Worm (Caenorhabditis elegans) whole organism, L4 larva: Measurements from ENCODE around the gene srbc-75.
A peak's percentile ranks its signal among the peaks of the same experiment; 100 is the strongest.

Experiments
- D1046.2 ChIP-seq: fragments of 200-800 bp; sonication (Bioruptor generic); IDR thresholded peaks from 2 replicates; pipeline ENCODE4 v1.3.6; 2022; ENCODE audit warnings: missing genetic modification characterization, missing compliant biosample characterization
- F26F4.8 ChIP-seq: fragments of 200-800 bp; sonication (Bioruptor generic); conservative IDR thresholded peaks from 2 replicates; pipeline ENCODE4 v1.3.6; 2022; ENCODE audit warnings: missing genetic modification characterization, missing compliant biosample characterization
- F37D6.2 ChIP-seq: sonication (generic microtip); optimal IDR thresholded peaks from 2 replicates; lab custom pipeline; 2016; ENCODE audit warnings: mild to moderate bottlenecking, missing genetic modification characterization, missing compliant biosample characterization
- F44E2.7 ChIP-seq: fragments of 200-800 bp; sonication (Bioruptor generic); IDR thresholded peaks from 2 replicates; pipeline ENCODE4 v2.1.2; 2022; ENCODE audit warnings: missing genetic modification characterization, missing compliant biosample characterization
- Y75B8A.6 ChIP-seq: fragments of 200-800 bp; sonication (Bioruptor generic); IDR thresholded peaks from 2 replicates; pipeline ENCODE4 v1.3.6; 2022; ENCODE audit warnings: missing genetic modification reagents, missing genetic modification characterization, missing compliant biosample characterization
- ZK337.2 ChIP-seq: fragments of 200-800 bp; sonication (Bioruptor generic); IDR thresholded peaks from 2 replicates; pipeline ENCODE4 v1.3.6; 2022; ENCODE audit warnings: missing genetic modification reagents, missing genetic modification characterization, missing compliant biosample characterization
- aly-2 ChIP-seq: sonication (generic microtip); optimal IDR thresholded peaks from 2 replicates; lab custom pipeline; 2018; ENCODE audit warnings: missing biosample characterization, missing genetic modification characterization
- arid-1 ChIP-seq: fragments of 200-800 bp; sonication (Bioruptor generic); conservative IDR thresholded peaks from 2 replicates; pipeline ENCODE4 v1.3.6; 2022; ENCODE audit warnings: missing genetic modification reagents, missing genetic modification characterization, missing compliant biosample characterization
- ceh-28 ChIP-seq: fragments of 150-350 bp; optimal IDR thresholded peaks from 2 replicates; lab custom pipeline; 2014; ENCODE audit warnings: missing biosample characterization, missing genetic modification reagents, missing genetic modification characterization
- ceh-44 ChIP-seq: fragments of 200-800 bp; sonication (Bioruptor generic); IDR thresholded peaks from 2 replicates; pipeline ENCODE4 v1.3.6; 2022; ENCODE audit warnings: missing genetic modification reagents, missing genetic modification characterization, missing compliant biosample characterization
- ceh-62 ChIP-seq: sonication (generic microtip); optimal IDR thresholded peaks from 2 replicates; lab custom pipeline; 2017; ENCODE audit warnings: missing biosample characterization, missing genetic modification characterization
- ceh-82 ChIP-seq: sonication (generic microtip); optimal IDR thresholded peaks from 2 replicates; lab custom pipeline; 2017; ENCODE audit warnings: missing biosample characterization, missing genetic modification characterization
- daf-8 ChIP-seq: fragments of 200-800 bp; sonication (Bioruptor generic); IDR thresholded peaks from 2 replicates; pipeline ENCODE4 v1.3.6; 2022; ENCODE audit warnings: missing genetic modification characterization, missing compliant biosample characterization
- dmd-6 ChIP-seq: fragments of 200-800 bp; sonication (Bioruptor generic); IDR thresholded peaks from 2 replicates; pipeline ENCODE4 v1.3.6; 2022; ENCODE audit warnings: missing genetic modification reagents, missing genetic modification characterization, missing compliant biosample characterization
- fkh-10 ChIP-seq: fragments of 150-350 bp; optimal IDR thresholded peaks from 2 replicates; lab custom pipeline; 2014; ENCODE audit warnings: missing biosample characterization, missing genetic modification reagents, missing genetic modification characterization
- fos-1 ChIP-seq: fragments of 150-350 bp; optimal IDR thresholded peaks from 2 replicates; lab custom pipeline; 2014; ENCODE audit warnings: missing biosample characterization, missing genetic modification characterization
- jun-1 ChIP-seq: fragments of 150-350 bp; optimal IDR thresholded peaks from 2 replicates; lab custom pipeline; 2014; ENCODE audit warnings: missing biosample characterization, missing genetic modification reagents, missing genetic modification characterization
- lin-13 ChIP-seq: fragments of 150-350 bp; optimal IDR thresholded peaks from 2 replicates; lab custom pipeline; 2014; ENCODE audit warnings: missing biosample characterization, missing genetic modification reagents, missing genetic modification characterization
- lin-39 ChIP-seq: fragments of 150-350 bp; optimal IDR thresholded peaks from 2 replicates; lab custom pipeline; 2014; ENCODE audit warnings: missing biosample characterization, missing genetic modification reagents, missing genetic modification characterization
- lir-3 ChIP-seq: sonication (generic microtip); optimal IDR thresholded peaks from 2 replicates; lab custom pipeline; 2016; ENCODE audit warnings: mild to moderate bottlenecking, missing genetic modification characterization, missing compliant biosample characterization
- madf-5 ChIP-seq, 2 experiments: fragments of 200-800 bp; sonication (Bioruptor generic); IDR thresholded peaks; 2 replicates each; pipeline ENCODE4 v1.3.6; 2022; ENCODE audit warnings: missing compliant biosample characterization in 2 of 2, missing genetic modification characterization in 2 of 2
- mdl-1 ChIP-seq, 2 experiments: fragments of 150-350 bp in 1 of 2; sonication (generic microtip) in 1 of 2; optimal IDR thresholded peaks; 2 replicates each; lab custom pipeline; 2014 to 2017; ENCODE audit warnings: missing biosample characterization in 2 of 2, missing genetic modification characterization in 2 of 2
- mes-2 ChIP-seq: sonication (generic microtip); optimal IDR thresholded peaks from 2 replicates; lab custom pipeline; 2016; ENCODE audit warnings: missing genotype, mild to moderate bottlenecking, missing genetic modification characterization, missing compliant biosample characterization; ENCODE audit not compliant: poor library complexity, severe bottlenecking
- nhr-111 ChIP-seq: fragments of 200-800 bp; sonication (Bioruptor generic); optimal IDR thresholded peaks from 2 replicates; lab custom pipeline; 2018; ENCODE audit warnings: mild to moderate bottlenecking, missing genetic modification characterization, missing compliant biosample characterization
- nhr-25 ChIP-seq: sonication (generic microtip); optimal IDR thresholded peaks from 2 replicates; lab custom pipeline; 2017; ENCODE audit warnings: missing genetic modification characterization, mild to moderate bottlenecking, missing compliant biosample characterization, antibody characterized with exemption, moderate library complexity, borderline replicate concordance; ENCODE audit not compliant: insufficient read depth
- nhr-42 ChIP-seq: fragments of 200-800 bp; sonication (Bioruptor generic); IDR thresholded peaks from 2 replicates; pipeline ENCODE4 v1.3.6; 2022; ENCODE audit warnings: missing genetic modification characterization, missing compliant biosample characterization
- nhr-48 ChIP-seq: sonication (generic microtip); optimal IDR thresholded peaks from 2 replicates; lab custom pipeline; 2016; ENCODE audit warnings: mild to moderate bottlenecking, missing genetic modification characterization, missing compliant biosample characterization
- pha-4 ChIP-seq, 2 experiments: fragments of 150-350 bp in 1 of 2; fragments of 200-800 bp in 1 of 2; sonication (Bioruptor generic) in 1 of 2; IDR thresholded peaks in 1 of 2; optimal IDR thresholded peaks in 1 of 2; 2 replicates each; pipeline versions ENCODE4 v1.3.6 to Lab custom; 2014 to 2022; ENCODE audit warnings: missing genetic modification characterization in 2 of 2, missing genetic modification reagents in 2 of 2, missing biosample characterization in 1 of 2, missing compliant biosample characterization in 1 of 2
- php-3 ChIP-seq: fragments of 200-800 bp; sonication (Bioruptor generic); IDR thresholded peaks from 2 replicates; pipeline ENCODE4 v1.3.6; 2022; ENCODE audit warnings: missing genetic modification reagents, missing genetic modification characterization, missing compliant biosample characterization
- pqm-1 ChIP-seq: sonication (generic microtip); optimal IDR thresholded peaks from 2 replicates; lab custom pipeline; 2017; ENCODE audit warnings: missing biosample characterization, missing genetic modification characterization
- rbr-2 ChIP-seq: sonication (generic microtip); optimal IDR thresholded peaks from 2 replicates; lab custom pipeline; 2016; ENCODE audit warnings: missing genotype, missing genetic modification characterization, missing compliant biosample characterization
- set-16 ChIP-seq: fragments of 200-800 bp; sonication (Bioruptor generic); IDR thresholded peaks from 2 replicates; pipeline ENCODE4 v1.3.6; 2022; ENCODE audit warnings: missing genetic modification reagents, missing genetic modification characterization, missing compliant biosample characterization
- skn-1 ChIP-seq: fragments of 150-350 bp; optimal IDR thresholded peaks from 2 replicates; lab custom pipeline; 2014; ENCODE audit warnings: missing biosample characterization, missing genetic modification characterization
- snpc-1.2 ChIP-seq: fragments of 200-800 bp; sonication (Bioruptor generic); IDR thresholded peaks from 2 replicates; pipeline ENCODE4 v1.3.6; 2022; ENCODE audit warnings: missing genetic modification reagents, missing genetic modification characterization, missing compliant biosample characterization
- tag-97 ChIP-seq: fragments of 200-800 bp; sonication (Bioruptor generic); IDR thresholded peaks from 2 replicates; pipeline ENCODE4 v1.3.6; 2022; ENCODE audit warnings: missing genetic modification characterization, missing compliant biosample characterization
- tra-1 ChIP-seq: fragments of 200-800 bp; sonication (Bioruptor generic); IDR thresholded peaks from 2 replicates; pipeline ENCODE4 v1.3.6; 2022; ENCODE audit warnings: missing genetic modification reagents, missing genetic modification characterization, missing compliant biosample characterization
- zfp-3 ChIP-seq: fragments of 200-800 bp; sonication (Bioruptor generic); conservative IDR thresholded peaks from 2 replicates; pipeline ENCODE4 v1.3.6; 2022; ENCODE audit warnings: missing genetic modification reagents, missing genetic modification characterization, missing compliant biosample characterization

The srbc-75 gene

DNA sequence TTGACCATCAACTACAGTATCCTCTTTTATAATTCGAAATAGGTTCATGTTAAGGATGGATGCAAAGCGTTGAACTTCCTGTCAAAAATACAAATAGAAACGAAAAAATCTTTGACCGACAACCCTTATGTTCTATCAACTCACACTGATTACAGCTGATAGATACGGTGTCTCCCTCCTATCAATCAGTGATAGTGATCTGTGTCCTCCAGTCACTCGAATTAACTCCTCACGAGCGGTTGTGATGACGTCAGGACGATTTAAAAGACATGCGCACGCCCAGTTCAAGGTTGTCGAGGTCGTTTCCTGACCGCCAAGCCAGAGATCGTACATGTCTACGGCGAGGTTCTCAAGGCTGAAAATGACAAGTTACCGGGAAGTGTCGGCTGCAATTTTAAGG lies 32.4 kb downstream of the srbc-75 start:
- TF ChIP-seq mdl-1 (tag; optimal IDR thresholded peaks at IDR 0.05; lab: Kevin White, UChicago) (no peak), nhr-111 (GFP tag; lab: Kevin White, UChicago) (no peak), skn-1 (tag; lab: Kevin White, UChicago) (no peak), dmd-6 (GFP tag; lab: Robert Waterston, UW) (peak; percentile 96), ceh-44 (GFP tag; lab: Robert Waterston, UW) (no peak), aly-2 (tag; lab: Kevin White, UChicago) (no peak), D1046.2 (GFP tag; lab: Robert Waterston, UW) (no peak), lin-39 (tag; lab: Kevin White, UChicago) (no peak)

ce11 chrV:15287856-15288255 lies 34.2 kb downstream of the srbc-75 start, which contains the start of gene cyp-34A1:
Gene cyp-34A1 (minus strand): TSS chrV:15287956.
- TF ChIP-seq zfp-3, result no peak
- TF ChIP-seq tag-97, result no peak
- no peak for TF ChIP-seq set-16 (GFP tag; lab: Robert Waterston, UW)
- no peak for TF ChIP-seq jun-1 (tag; lab: Kevin White, UChicago)
- TF ChIP-seq F44E2.7, result no peak
- no peak for TF ChIP-seq ZK337.2 (GFP tag; lab: Robert Waterston, UW)
- TF ChIP-seq mes-2 (tag; lab: Kevin White, UChicago), result no peak
- TF ChIP-seq madf-5 (GFP tag; IDR thresholded peaks at IDR 0.05; lab: Robert Waterston, UW), result no peak
- TF ChIP-seq snpc-1.2 (GFP tag; lab: Robert Waterston, UW), result no peak
- TF ChIP-seq arid-1, result no peak
- TF ChIP-seq fos-1 (tag; lab: Kevin White, UChicago), result no peak
- TF ChIP-seq ceh-28 (tag; lab: Kevin White, UChicago), result no peak
- TF ChIP-seq daf-8, result no peak
- no peak for TF ChIP-seq php-3 (GFP tag; lab: Robert Waterston, UW)
- TF ChIP-seq fkh-10 (GFP tag; lab: Kevin White, UChicago), result no peak
- TF ChIP-seq lin-13 (GFP tag; lab: Kevin White, UChicago), result no peak
- no peak for TF ChIP-seq Y75B8A.6 (GFP tag; lab: Robert Waterston, UW)
- no peak for TF ChIP-seq lir-3 (tag; lab: Kevin White, UChicago)
- TF ChIP-seq pqm-1 (tag; lab: Kevin White, UChicago), result no peak
- TF ChIP-seq ceh-82 (tag; lab: Kevin White, UChicago), result no peak

- TF ChIP-seq nhr-48 (tag; lab: Kevin White, UChicago) (no peak), rbr-2 (tag; lab: Kevin White, UChicago) (no peak), nhr-42 (GFP tag; lab: Robert Waterston, UW) (no peak), nhr-25 (tag; lab: Kevin White, UChicago) (no peak), arid-1 (no peak), pha-4 (GFP tag; IDR thresholded peaks at IDR 0.05; lab: Robert Waterston, UW) (no peak), pha-4 (tag; optimal IDR thresholded peaks at IDR 0.05; lab: Kevin White, UChicago) (no peak), tra-1 (GFP tag; lab: Robert Waterston, UW) (no peak), F37D6.2 (tag; lab: Kevin White, UChicago) (no peak), ceh-62 (no peak), F26F4.8 (no peak), lir-3 (tag; lab: Kevin White, UChicago) (no peak)
Measured at ce11 chrV:15290995-15291394, 37.4 kb downstream of the srbc-75 start, which contains the start of gene cyp-34A2. Gene cyp-34A2 (minus strand): TSS chrV:15291095.
